Fruit fly (Drosophila melanogaster): ENCODE results near the gene Ref1.

Gene Ref1

dm6 chr3R:7085455-7085854, 5.3 kb upstream of the Ref1 start (continued):
- TF ChIP-seq CG43689 (GFP tag; IDR thresholded peaks at IDR 0.05) (no peak), en (GFP tag; optimal IDR thresholded peaks at IDR 0.05) (no peak), Hsf (GFP tag; optimal IDR thresholded peaks at IDR 0.05) (no peak), repo (GFP tag; optimal IDR thresholded peaks at IDR 0.05) (no peak), mirr (GFP tag; optimal IDR thresholded peaks at IDR 0.05) (peak; percentile 4), yki (optimal IDR thresholded peaks at IDR 0.05) (no peak), CG17912 (GFP tag; optimal IDR thresholded peaks at IDR 0.05) (no peak), disco-r (GFP tag; optimal IDR thresholded peaks at IDR 0.05) (no peak), gfzf (GFP tag; optimal IDR thresholded peaks at IDR 0.05) (no peak), dpn (GFP tag; optimal IDR thresholded peaks at IDR 0.05) (no peak), cg (GFP tag; optimal IDR thresholded peaks at IDR 0.05) (peak; percentile 84), CG10209 (GFP tag; optimal IDR thresholded peaks at IDR 0.05) (no peak), CG2120 (GFP tag; optimal IDR thresholded peaks at IDR 0.05) (no peak), CG7786 (GFP tag; optimal IDR thresholded peaks at IDR 0.05) (no peak), bcd (GFP tag; optimal IDR thresholded peaks at IDR 0.05) (no peak), sd (tag; optimal IDR thresholded peaks at IDR 0.05) (no peak), Dp (GFP tag; optimal IDR thresholded peaks at IDR 0.05) (peak; percentile 78), Hr78 (GFP tag; optimal IDR thresholded peaks at IDR 0.05) (no peak), Drgx (GFP tag; IDR thresholded peaks at IDR 0.05) (no peak), CG3847 (GFP tag; IDR thresholded peaks at IDR 0.05) (0 out of 2 replicates have a peak, but pooled peaks have one; percentile 35), bowl (GFP tag; IDR thresholded peaks at IDR 0.05) (no peak), Ets97D (GFP tag; optimal IDR thresholded peaks at IDR 0.05) (no peak), CG33213 (GFP tag; optimal IDR thresholded peaks at IDR 0.05) (no peak), CG11696 (GFP tag; IDR thresholded peaks at IDR 0.05) (no peak), CG16779 (GFP tag; IDR thresholded peaks at IDR 0.05) (no peak), slbo (GFP tag; IDR thresholded peaks at IDR 0.05) (0 out of 2 replicates have a peak, but pooled peaks have one; percentile 15), psq (GFP tag; optimal IDR thresholded peaks at IDR 0.05) (no peak)

- no peak for TF ChIP-seq CG7963 (GFP tag; IDR thresholded peaks at IDR 0.05; ENCODE audit: partially characterized antibody)
- no peak for TF ChIP-seq tup (GFP tag; optimal IDR thresholded peaks at IDR 0.05)
- peak; percentile 29 for TF ChIP-seq nom (GFP tag; optimal IDR thresholded peaks at IDR 0.05)
- TF ChIP-seq Med (GFP tag), result no peak
- no peak for TF ChIP-seq jigr1 (GFP tag; IDR thresholded peaks at IDR 0.05)
Measured at dm6 chr3R:7083750-7084149, 3.6 kb upstream of the Ref1 start.

DNA sequence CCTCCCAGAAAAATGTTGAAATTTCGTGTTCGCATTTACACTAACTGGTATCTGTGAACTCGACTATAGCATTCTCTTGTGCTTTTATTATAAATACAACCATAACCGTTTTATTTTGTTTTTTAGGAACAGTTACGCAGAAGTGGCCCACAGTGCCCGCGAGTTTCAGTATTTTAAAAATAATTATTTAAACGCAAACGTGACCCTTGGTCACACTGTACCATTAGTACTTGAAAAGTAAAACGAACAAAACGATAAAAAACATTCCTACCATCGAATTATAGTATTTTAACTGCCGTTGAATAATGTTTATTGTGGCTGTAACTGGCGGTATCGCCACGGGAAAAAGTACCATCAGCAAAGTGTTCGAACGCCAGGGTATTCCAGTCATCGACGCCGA, 1.8 kb upstream of the Ref1 start, which contains the start of gene Dpck:
Gene Dpck, plus strand, starts transcription at position 211 of the 400 bp plus-strand sequence.
- TF ChIP-seq CG31441 (GFP tag; IDR thresholded peaks at IDR 0.05) (0 out of 2 replicates have a peak, but pooled peaks have one; percentile 30), CG12155 (GFP tag; optimal IDR thresholded peaks at IDR 0.05) (no peak), HHEX (GFP tag; optimal IDR thresholded peaks at IDR 0.05) (peak; percentile 29), croc (GFP tag; conservative IDR thresholded peaks at IDR 0.05) (no peak), Nf-YA (GFP tag; IDR thresholded peaks at IDR 0.05) (no peak), otp (GFP tag; IDR thresholded peaks at IDR 0.05) (no peak), ems (GFP tag; optimal IDR thresholded peaks at IDR 0.05) (peak; percentile 38), CG8944 (GFP tag; optimal IDR thresholded peaks at IDR 0.05) (no peak), Optix (GFP tag; IDR thresholded peaks at IDR 0.05) (no peak), slbo (GFP tag; IDR thresholded peaks at IDR 0.05) (no peak), ato (GFP tag; IDR thresholded peaks at IDR 0.05; ENCODE audit: partially characterized antibody) (no peak), nau (GFP tag; optimal IDR thresholded peaks at IDR 0.05) (no peak), Mrtf (GFP tag; IDR thresholded peaks at IDR 0.05) (no peak), Mes4 (GFP tag; optimal IDR thresholded peaks at IDR 0.05) (peak; percentile 4), BtbVII (GFP tag; optimal IDR thresholded peaks at IDR 0.05) (no peak), CG10462 (GFP tag; optimal IDR thresholded peaks at IDR 0.05) (no peak), CG3847 (GFP tag; IDR thresholded peaks at IDR 0.05) (0 out of 2 replicates have a peak, but pooled peaks have one; percentile 32), wdn (GFP tag; IDR thresholded peaks at IDR 0.05) (no peak), tll (GFP tag; optimal IDR thresholded peaks at IDR 0.05) (no peak), gcm2 (GFP tag; optimal IDR thresholded peaks at IDR 0.05) (no peak), seq (GFP tag; IDR thresholded peaks at IDR 0.05) (no peak)

All from whole organism, embryonic.